Fruit fly (Drosophila melanogaster): ENCODE results near the gene rn.

DNA sequence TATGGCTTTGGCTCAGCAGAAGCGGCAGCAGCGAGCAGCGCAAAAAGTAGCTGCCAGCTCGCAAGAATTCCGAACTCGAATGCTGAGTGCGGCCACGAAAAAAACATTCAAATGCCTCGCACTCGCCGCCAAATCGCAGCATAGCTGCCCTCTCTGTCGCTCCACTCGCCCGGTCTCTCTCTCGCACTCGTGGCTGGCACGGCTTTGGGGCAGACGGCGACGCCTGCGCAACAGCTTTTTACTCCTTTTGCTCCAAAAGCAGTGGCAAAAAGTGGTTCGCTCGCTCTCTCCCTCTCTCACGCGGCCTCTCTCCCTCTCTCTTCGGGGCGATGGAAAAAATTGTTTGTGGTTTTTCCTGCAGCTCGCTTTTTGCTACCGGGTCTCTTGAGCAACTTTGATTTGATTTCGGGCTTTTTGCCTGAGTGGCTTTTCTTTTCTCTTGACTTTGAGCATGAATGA is at the start of gene rn:
- no peak for TF ChIP-seq CTCF (optimal IDR thresholded peaks at IDR 0.05)
- no peak for TF ChIP-seq CG8478 (optimal IDR thresholded peaks at IDR 0.05)
